Worm (Caenorhabditis elegans) whole organism, L1 larva: ENCODE measurements around the gene C25F9.6.

Experiments
- fkh-4 ChIP-seq: sonication (generic microtip); optimal IDR thresholded peaks from 2 replicates; lab custom pipeline; 2016; ENCODE audit warnings: missing compliant biosample characterization, missing genetic modification characterization, borderline replicate concordance
- grh-1 ChIP-seq: fragments of 200-800 bp; sonication (Bioruptor generic); IDR thresholded peaks from 2 replicates; pipeline ENCODE4 v1.3.6; 2022; ENCODE audit warnings: missing genetic modification reagents, missing genetic modification characterization, missing compliant biosample characterization
- lir-3 ChIP-seq: sonication (generic microtip); optimal IDR thresholded peaks from 2 replicates; lab custom pipeline; 2016; ENCODE audit warnings: mild to moderate bottlenecking, missing genetic modification characterization, moderate library complexity, missing compliant biosample characterization; ENCODE audit not compliant: poor library complexity
- nhr-237 ChIP-seq: fragments of 150-350 bp; optimal IDR thresholded peaks from 2 replicates; lab custom pipeline; 2014; ENCODE audit warnings: missing biosample characterization, missing genetic modification characterization
- nhr-28 ChIP-seq: fragments of 150-350 bp; optimal IDR thresholded peaks from 2 replicates; lab custom pipeline; 2014; ENCODE audit warnings: missing biosample characterization, missing genetic modification characterization
- nhr-47 ChIP-seq: sonication (generic microtip); optimal IDR thresholded peaks from 2 replicates; lab custom pipeline; 2016; ENCODE audit warnings: mild to moderate bottlenecking, missing genetic modification characterization, moderate library complexity, missing compliant biosample characterization
- nhr-71 ChIP-seq: sonication (generic microtip); optimal IDR thresholded peaks from 2 replicates; lab custom pipeline; 2016; ENCODE audit warnings: mild to moderate bottlenecking, missing genetic modification characterization, moderate library complexity, missing compliant biosample characterization
- snpc-4 ChIP-seq: fragments of 150-350 bp; optimal IDR thresholded peaks from 2 replicates; lab custom pipeline; 2014; ENCODE audit warnings: missing biosample characterization, missing genetic modification characterization
- xbp-1 ChIP-seq: sonication (generic microtip); optimal IDR thresholded peaks from 2 replicates; lab custom pipeline; 2016; ENCODE audit warnings: missing genetic modification characterization, missing compliant biosample characterization
- ztf-4 ChIP-seq: fragments of 150-350 bp; optimal IDR thresholded peaks from 2 replicates; lab custom pipeline; 2014; ENCODE audit warnings: missing biosample characterization, missing genetic modification characterization

DNA sequence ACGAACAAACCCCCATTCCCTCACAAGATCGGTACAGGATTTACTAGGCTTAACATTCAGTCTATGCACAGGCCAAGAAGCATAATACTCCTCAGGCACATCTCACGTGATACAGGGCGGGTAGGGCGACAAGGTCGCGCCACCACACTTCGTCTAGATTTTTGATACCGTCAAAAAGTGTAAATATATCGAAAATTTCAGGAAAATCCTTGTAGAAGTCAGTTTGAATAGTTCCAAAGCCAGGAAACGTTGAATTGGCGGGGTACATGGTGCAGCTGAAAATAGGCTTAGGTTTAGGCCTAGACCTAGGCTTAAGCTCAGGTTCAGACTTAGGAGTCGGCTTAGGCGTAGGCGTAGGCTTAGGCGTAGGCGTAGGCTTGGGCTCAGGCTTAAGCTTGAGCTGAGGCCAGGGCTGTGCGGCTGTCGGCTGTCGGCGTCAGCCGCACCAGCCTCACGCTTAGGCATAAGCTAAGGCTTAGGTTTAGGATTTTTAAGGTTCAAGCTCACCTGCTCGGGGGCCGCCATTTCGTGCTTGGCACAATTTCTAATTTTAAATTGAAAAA is 25.3 kb upstream of the C25F9.6 start:
- TF ChIP-seq lir-3 (tag; lab: Kevin White, UChicago) (no peak), nhr-71 (tag; lab: Kevin White, UChicago) (no peak), nhr-47 (no peak), ztf-4 (no peak), fkh-4 (tag; lab: Kevin White, UChicago) (no peak), grh-1 (GFP tag; lab: Robert Waterston, UW) (no peak; the same call in 1 of the 2 replicates), xbp-1 (tag; lab: Kevin White, UChicago) (no peak), snpc-4 (tag; lab: Kevin White, UChicago) (no peak), nhr-28 (tag; lab: Kevin White, UChicago) (no peak), nhr-237 (tag; lab: Kevin White, UChicago) (no peak)
